Worm (Caenorhabditis elegans): ENCODE results near the gene R07E4.5.

Gene R07E4.5

DNA sequence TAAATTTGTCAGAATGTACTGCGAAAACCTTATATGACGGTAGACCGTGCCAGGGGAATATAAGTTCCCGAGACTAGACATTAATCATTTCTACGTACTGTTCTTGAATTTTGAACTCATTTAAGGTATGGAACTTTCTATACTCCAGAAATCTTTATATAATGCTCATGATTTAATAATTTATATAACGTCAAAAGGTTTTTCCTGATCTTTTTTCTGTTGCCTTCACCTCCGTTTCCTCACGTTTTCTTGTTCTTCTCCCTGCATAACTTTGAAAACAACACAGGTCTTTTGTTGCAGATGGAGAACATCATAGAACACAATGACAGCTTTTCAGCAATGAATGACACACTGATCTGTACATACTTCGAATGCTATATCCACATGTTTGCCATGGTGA lies 22.2 kb downstream of the R07E4.5 start, which contains the start of gene egl-6 (continued):
- no peak for TF ChIP-seq lin-15B (tag; optimal IDR thresholded peaks at IDR 0.05)

DNA sequence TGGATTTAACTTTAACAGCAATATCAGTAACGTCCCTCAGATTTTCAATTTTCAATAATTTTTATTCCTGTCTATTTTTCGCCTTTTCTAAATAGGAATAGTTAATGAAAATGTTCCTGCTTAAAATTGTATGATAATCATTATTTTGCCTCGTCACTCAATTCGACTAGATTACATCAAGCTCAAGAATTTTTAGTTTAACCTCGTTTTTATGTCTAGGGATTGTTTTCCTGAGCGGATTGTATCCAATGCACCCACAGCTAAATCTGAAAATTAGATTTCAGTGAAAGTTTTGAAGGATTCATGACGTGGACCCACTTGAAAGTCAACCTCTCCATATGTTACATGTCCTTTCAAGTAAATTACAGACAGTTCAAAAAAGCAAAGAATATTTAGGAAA lies 29.3 kb downstream of the R07E4.5 start:
- no peak for TF ChIP-seq nhr-71 (tag; optimal IDR thresholded peaks at IDR 0.05)
- no peak for TF ChIP-seq fkh-8 (tag; optimal IDR thresholded peaks at IDR 0.05)
- TF ChIP-seq nhr-85 (tag): no peak
- TF ChIP-seq elt-3 (tag; optimal IDR thresholded peaks at IDR 0.05): no peak
- TF ChIP-seq snu-23 (GFP tag; optimal IDR thresholded peaks at IDR 0.05): no peak
- TF ChIP-seq efl-3 (GFP tag; optimal IDR thresholded peaks at IDR 0.05): no peak
- no peak for TF ChIP-seq ama-1 (optimal IDR thresholded peaks at IDR 0.05)
- no peak for TF ChIP-seq nhr-90 (tag; optimal IDR thresholded peaks at IDR 0.05; ENCODE audit: poor library complexity)
- no peak for TF ChIP-seq ztf-11 (tag; optimal IDR thresholded peaks at IDR 0.05)
- no peak for TF ChIP-seq rnt-1 (tag; optimal IDR thresholded peaks at IDR 0.05)
- no peak for TF ChIP-seq ceh-63 (GFP tag; optimal IDR thresholded peaks at IDR 0.05)
- no peak for TF ChIP-seq lir-3 (tag; optimal IDR thresholded peaks at IDR 0.05; ENCODE audit: poor library complexity)

ce11 chrX:5919097-5919496 lies 33.9 kb downstream of the R07E4.5 start, which contains the start of gene capa-1:
Gene capa-1 (plus strand): TSS chrX:5919397.
- TF ChIP-seq fkh-8 (tag; optimal IDR thresholded peaks at IDR 0.05) (peak; percentile 16), ceh-63 (GFP tag; optimal IDR thresholded peaks at IDR 0.05) (no peak)

- no peak for TF ChIP-seq tlp-1 (tag; optimal IDR thresholded peaks at IDR 0.05)
- TF ChIP-seq pag-3 (tag; optimal IDR thresholded peaks at IDR 0.05; ENCODE audit: borderline replicate concordance, insufficient read depth): no peak
- no peak for TF ChIP-seq mef-2 (tag; optimal IDR thresholded peaks at IDR 0.05)
- no peak for TF ChIP-seq rnt-1 (tag; optimal IDR thresholded peaks at IDR 0.05)
- no peak for TF ChIP-seq Y116A8C.19 (tag; optimal IDR thresholded peaks at IDR 0.05; ENCODE audit: borderline replicate concordance)
- TF ChIP-seq alr-1 (tag; optimal IDR thresholded peaks at IDR 0.05; ENCODE audit: borderline replicate concordance): no peak
- no peak for TF ChIP-seq nhr-47 (tag; optimal IDR thresholded peaks at IDR 0.05)
- no peak for TF ChIP-seq dpl-1 (GFP tag; optimal IDR thresholded peaks at IDR 0.05)
- no peak for TF ChIP-seq mdl-1 (tag; optimal IDR thresholded peaks at IDR 0.05)
- no peak for TF ChIP-seq hlh-4 (tag; optimal IDR thresholded peaks at IDR 0.05)
- no peak for TF ChIP-seq lsy-2 (tag; optimal IDR thresholded peaks at IDR 0.05)
- TF ChIP-seq mab-9 (GFP tag; IDR thresholded peaks at IDR 0.05): no peak
- TF ChIP-seq fos-1 (tag; optimal IDR thresholded peaks at IDR 0.05): no peak
- TF ChIP-seq elt-2 (tag; optimal IDR thresholded peaks at IDR 0.05): no peak
- TF ChIP-seq egl-27 (tag; optimal IDR thresholded peaks at IDR 0.05): no peak
Measured at ce11 chrX:5917284-5917683, 35.7 kb downstream of the R07E4.5 start, which contains the start of gene Y23B4A.1. Gene Y23B4A.1 (minus strand): TSS chrX:5917384.

- TF ChIP-seq lin-14 (GFP tag; optimal IDR thresholded peaks at IDR 0.05) (no peak), aly-2 (tag; optimal IDR thresholded peaks at IDR 0.05) (no peak), xbp-1 (tag; optimal IDR thresholded peaks at IDR 0.05) (no peak)
Measured at ce11 chrX:5905764-5906163, 47.2 kb downstream of the R07E4.5 start.

- TF ChIP-seq ceh-88 (GFP tag; IDR thresholded peaks at IDR 0.05) (no peak), hlh-4 (tag; optimal IDR thresholded peaks at IDR 0.05) (no peak), dsc-1 (tag; optimal IDR thresholded peaks at IDR 0.05) (no peak)
Measured at ce11 chrX:5904603-5905081, 48.3 kb downstream of the R07E4.5 start, which contains the start of gene nlp-49. Gene nlp-49 (plus strand): TSS chrX:5904653.

Data from whole organism, L1 larva.